Worm (Caenorhabditis elegans) whole organism, early embryonic: ENCODE measurements around the gene C06A12.3.

Experiments
- aly-1 ChIP-seq: sonication (generic microtip); optimal IDR thresholded peaks from 2 replicates; lab custom pipeline; 2016; ENCODE audit warnings: missing genetic modification characterization, missing compliant biosample characterization
- ama-1 ChIP-seq: fragments of 150-350 bp; optimal IDR thresholded peaks from 2 replicates; lab custom pipeline; 2014
- ceh-13 ChIP-seq: fragments of 200-800 bp; sonication (Bioruptor generic); optimal IDR thresholded peaks from 2 replicates; lab custom pipeline; 2018; ENCODE audit warnings: mild to moderate bottlenecking, missing genetic modification characterization, missing compliant biosample characterization
- ceh-36 ChIP-seq: sonication (generic microtip); optimal IDR thresholded peaks from 2 replicates; lab custom pipeline; 2016; ENCODE audit warnings: missing genetic modification characterization, inconsistent platforms, missing compliant biosample characterization
- ets-7 ChIP-seq: sonication (generic microtip); optimal IDR thresholded peaks from 2 replicates; lab custom pipeline; 2016; ENCODE audit warnings: missing genotype, missing genetic modification characterization, missing compliant biosample characterization
- flt-1 ChIP-seq: fragments of 200-800 bp; sonication (Bioruptor generic); IDR thresholded peaks from 2 replicates; pipeline ENCODE4 v1.3.6; 2022; ENCODE audit warnings: missing genetic modification characterization, missing compliant biosample characterization
- hmbx-1 ChIP-seq: sonication (generic microtip); optimal IDR thresholded peaks from 2 replicates; lab custom pipeline; 2016; ENCODE audit warnings: mild to moderate bottlenecking, missing genetic modification characterization, missing compliant biosample characterization
- hnd-1 ChIP-seq: sonication (generic microtip); optimal IDR thresholded peaks from 2 replicates; lab custom pipeline; 2016; ENCODE audit warnings: missing genetic modification characterization, missing compliant biosample characterization
- pes-1 ChIP-seq: fragments of 200-800 bp; sonication (Bioruptor generic); IDR thresholded peaks from 2 replicates; pipeline ENCODE4 v1.3.6; 2022; ENCODE audit warnings: missing genetic modification reagents, missing genetic modification characterization, missing compliant biosample characterization
- scrt-1 ChIP-seq: fragments of 200-800 bp; sonication (Bioruptor generic); IDR thresholded peaks from 2 replicates; pipeline ENCODE4 v1.3.6; 2022; ENCODE audit warnings: missing genetic modification characterization, missing compliant biosample characterization
- sea-1 ChIP-seq: fragments of 200-800 bp; sonication (Bioruptor generic); conservative IDR thresholded peaks from 2 replicates; pipeline ENCODE4 v1.3.6; 2022; ENCODE audit warnings: missing genetic modification characterization, missing compliant biosample characterization

ce11 chrIV:17467325-17467724, 39.8 kb downstream of the C06A12.3 start, which contains the start of gene elo-2:
- no peak for TF ChIP-seq ceh-36
- no peak for TF ChIP-seq ets-7 (tag; lab: Kevin White, UChicago)
- no peak for TF ChIP-seq scrt-1 (GFP tag; lab: Robert Waterston, UW)
- no peak for TF ChIP-seq aly-1 (tag; lab: Kevin White, UChicago)
- TF ChIP-seq sea-1 (GFP tag; lab: Robert Waterston, UW), result no peak
- TF ChIP-seq ceh-13 (GFP tag; lab: Kevin White, UChicago), result no peak
- no peak for TF ChIP-seq hnd-1 (tag; lab: Kevin White, UChicago)
- no peak for TF ChIP-seq ama-1
- TF ChIP-seq hmbx-1 (tag; lab: Kevin White, UChicago), result no peak
- no peak for TF ChIP-seq flt-1
- TF ChIP-seq pes-1 (GFP tag; lab: Robert Waterston, UW), result no peak
